Fruit fly (Drosophila melanogaster) whole organism, pupa: Measurements from ENCODE around the gene CG18476.

ENCODE experiments used
- CG10348 ChIP-seq: fragments of 200-800 bp; sonication (Bioruptor generic); IDR thresholded peaks from 2 replicates; pipeline ENCODE4 v1.3.6; 2022; ENCODE audit warnings: missing biosample characterization, missing genetic modification characterization
- CG12605 ChIP-seq: fragments of 200-800 bp; sonication (Bioruptor generic); IDR thresholded peaks from 2 replicates; pipeline ENCODE4 v1.3.6; 2022; ENCODE audit warnings: missing biosample characterization, missing genetic modification characterization
- CG13204 ChIP-seq: fragments of 200-800 bp; sonication (Bioruptor generic); optimal IDR thresholded peaks from 2 replicates; lab custom pipeline; 2018; ENCODE audit warnings: missing biosample characterization, mild to moderate bottlenecking, missing genetic modification characterization, moderate library complexity
- CG14655 ChIP-seq: fragments of 200-800 bp; sonication (Bioruptor generic); optimal IDR thresholded peaks from 3 replicates; lab custom pipeline; 2017; ENCODE audit warnings: mild to moderate bottlenecking, missing biosample characterization, missing genetic modification reagents, missing genetic modification characterization
- CG15710 ChIP-seq: fragments of 200-800 bp; sonication (Bioruptor generic); optimal IDR thresholded peaks from 2 replicates; lab custom pipeline; 2018; ENCODE audit warnings: missing biosample characterization, mild to moderate bottlenecking, missing genetic modification characterization, moderate library complexity
- CG17806 ChIP-seq: fragments of 200-800 bp; sonication (Bioruptor generic); optimal IDR thresholded peaks from 2 replicates; lab custom pipeline; 2018; ENCODE audit warnings: missing biosample characterization, mild to moderate bottlenecking, missing genetic modification characterization, moderate library complexity
- CG32121 ChIP-seq: fragments of 200-800 bp; sonication (Bioruptor generic); IDR thresholded peaks from 2 replicates; pipeline ENCODE4 v1.3.6; 2022; ENCODE audit warnings: missing biosample characterization, missing genetic modification characterization
- CG34367 ChIP-seq: fragments of 200-800 bp; sonication (Bioruptor generic); optimal IDR thresholded peaks from 2 replicates; lab custom pipeline; 2018; ENCODE audit warnings: missing biosample characterization, mild to moderate bottlenecking, missing genetic modification characterization
- CG4496 ChIP-seq: fragments of 200-800 bp; sonication (Bioruptor generic); IDR thresholded peaks from 3 replicates; pipeline ENCODE4 v1.3.6; 2022; ENCODE audit warnings: missing biosample characterization, missing genetic modification characterization
- CG8159 ChIP-seq: fragments of 200-800 bp; sonication (Bioruptor generic); optimal IDR thresholded peaks from 3 replicates; lab custom pipeline; 2018; ENCODE audit warnings: missing biosample characterization, mild to moderate bottlenecking, missing genetic modification characterization, moderate library complexity
- CG8301 ChIP-seq: fragments of 200-800 bp; sonication (Bioruptor generic); optimal IDR thresholded peaks from 2 replicates; lab custom pipeline; 2018; ENCODE audit warnings: missing biosample characterization, mild to moderate bottlenecking, missing genetic modification characterization
- CG9948 ChIP-seq: fragments of 200-800 bp; sonication (Bioruptor generic); optimal IDR thresholded peaks from 2 replicates; lab custom pipeline; 2018; ENCODE audit warnings: missing biosample characterization, mild to moderate bottlenecking, missing genetic modification characterization, moderate library complexity
- D1 ChIP-seq: fragments of 200-800 bp; sonication (Bioruptor generic); optimal IDR thresholded peaks from 2 replicates; lab custom pipeline; 2018; ENCODE audit warnings: missing biosample characterization, mild to moderate bottlenecking, missing genetic modification characterization, moderate library complexity
- EcR ChIP-seq: fragments of 200-800 bp; sonication (Bioruptor generic); optimal IDR thresholded peaks from 3 replicates; lab custom pipeline; 2019; ENCODE audit warnings: missing biosample characterization, missing genetic modification characterization, mild to moderate bottlenecking, moderate library complexity, missing genetic modification reagents
- Ets98B ChIP-seq: fragments of 200-800 bp; sonication (Bioruptor generic); IDR thresholded peaks from 2 replicates; pipeline ENCODE4 v1.3.6; 2022; ENCODE audit warnings: missing biosample characterization, missing genetic modification characterization
- Pif1A ChIP-seq: fragments of 200-800 bp; sonication (Bioruptor generic); optimal IDR thresholded peaks from 3 replicates; lab custom pipeline; 2016; ENCODE audit warnings: missing biosample characterization, missing genetic modification characterization
- Pif1B ChIP-seq: fragments of 200-800 bp; sonication (Bioruptor generic); optimal IDR thresholded peaks from 3 replicates; lab custom pipeline; 2016; ENCODE audit warnings: missing biosample characterization, missing genetic modification characterization
- Snoo ChIP-seq: fragments of 200-800 bp; sonication (Bioruptor generic); optimal IDR thresholded peaks from 3 replicates; lab custom pipeline; 2017; ENCODE audit warnings: missing biosample characterization, mild to moderate bottlenecking, missing genetic modification characterization, inconsistent platforms
- fd96Ca ChIP-seq: fragments of 200-800 bp; sonication (Bioruptor generic); IDR thresholded peaks from 3 replicates; pipeline ENCODE4 v1.3.6; 2022; ENCODE audit warnings: missing biosample characterization, missing genetic modification characterization
- gl ChIP-seq: fragments of 200-800 bp; sonication (Bioruptor generic); optimal IDR thresholded peaks from 2 replicates; lab custom pipeline; 2018; ENCODE audit warnings: missing biosample characterization, mild to moderate bottlenecking, missing genetic modification characterization
- rn ChIP-seq: fragments of 200-800 bp; sonication (Bioruptor generic); IDR thresholded peaks from 2 replicates; pipeline ENCODE4 v1.3.6; 2022; ENCODE audit warnings: missing biosample characterization, missing genetic modification characterization

The CG18476 gene

DNA sequence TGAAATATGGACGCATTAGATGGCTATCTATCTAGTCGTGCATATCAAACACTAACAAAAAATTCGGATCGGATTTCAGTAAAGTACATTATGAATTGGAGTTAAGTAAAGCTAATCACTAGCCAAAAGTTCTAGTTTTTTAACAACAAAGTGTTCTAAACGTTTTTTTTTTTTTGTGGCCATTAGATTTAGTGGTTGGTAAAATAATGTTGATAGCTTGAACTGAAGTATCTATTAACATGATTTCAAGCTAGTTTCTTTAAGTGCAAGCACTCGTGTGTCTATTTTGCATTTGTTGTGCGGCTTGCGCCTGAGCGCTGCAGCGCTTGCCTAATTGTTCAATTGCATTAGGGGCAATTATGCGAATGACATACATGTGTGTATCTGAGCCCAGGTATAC, 15.3 kb downstream of the CG18476 start:
- TF ChIP-seq CG32121 (peak; percentile 62), Snoo (no peak), CG4496 (no peak; the same call in 2 of the 3 replicates), CG34367 (tag; lab: Kevin White, UChicago) (no peak), Ets98B (GFP tag; lab: Robert Waterston, UW) (peak; percentile 30; the same call in 1 of the 2 replicates), CG13204 (GFP tag; lab: Kevin White, UChicago) (no peak), EcR (no peak)

DNA sequence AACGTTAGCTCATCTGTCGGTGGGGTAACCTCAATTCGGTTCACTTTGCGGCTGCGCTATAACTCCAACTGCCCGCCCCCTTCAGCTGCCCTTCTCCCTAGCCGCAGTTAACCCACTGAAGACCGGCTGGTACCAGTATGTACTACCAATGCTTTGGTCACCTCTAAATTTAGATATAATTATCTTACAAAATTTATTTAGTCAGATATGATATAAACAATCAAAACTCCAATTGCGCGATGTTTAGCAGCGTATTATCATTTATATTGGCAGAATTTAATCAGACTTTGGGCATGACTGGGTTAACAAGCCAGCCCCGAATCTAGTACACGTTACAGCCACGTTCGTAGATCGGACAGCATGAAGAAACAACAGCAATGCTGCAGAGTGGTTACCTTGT, 16.2 kb downstream of the CG18476 start:
- TF ChIP-seq Pif1B (GFP tag; lab: Kevin White, UChicago) (peak; percentile 44), D1 (tag; lab: Kevin White, UChicago) (no peak), Snoo (no peak), CG8159 (tag; lab: Kevin White, UChicago) (peak; percentile 57), fd96Ca (GFP tag; lab: Robert Waterston, UW) (peak; percentile 76; the same call in 2 of the 3 replicates), gl (tag; lab: Kevin White, UChicago) (peak; percentile 40), CG32121 (peak; percentile 79), EcR (no peak), CG34367 (tag; lab: Kevin White, UChicago) (peak; percentile 47), CG15710 (peak; percentile 64), rn (GFP tag; lab: Robert Waterston, UW) (no peak; the same call in 1 of the 2 replicates), CG10348 (GFP tag; lab: Robert Waterston, UW) (no peak), CG12605 (GFP tag; lab: Robert Waterston, UW) (peak; percentile 38; the same call in 1 of the 2 replicates), CG13204 (GFP tag; lab: Kevin White, UChicago) (peak; percentile 18), CG17806 (peak; percentile 65), CG14655 (GFP tag; lab: Kevin White, UChicago) (peak; percentile 62), CG4496 (peak; percentile 74), Ets98B (GFP tag; lab: Robert Waterston, UW) (peak; percentile 75), CG9948 (tag; lab: Kevin White, UChicago) (peak; percentile 67), Pif1A (GFP tag; lab: Kevin White, UChicago) (peak; percentile 64), CG8301 (peak; percentile 54)
- TF ChIP-seq, all 21 proteins: peak for 16

dm6 chr3R:11661187-11661586, 16.7 kb downstream of the CG18476 start:
- no peak for TF ChIP-seq CG12605 (GFP tag; lab: Robert Waterston, UW)
- TF ChIP-seq CG14655 (GFP tag; lab: Kevin White, UChicago) = peak; percentile 36
- peak; percentile 32 for TF ChIP-seq CG8301
- no peak for TF ChIP-seq gl (tag; lab: Kevin White, UChicago)
- TF ChIP-seq fd96Ca (GFP tag; lab: Robert Waterston, UW) = peak; percentile 14; the same call in 1 of the 3 replicates
- no peak for TF ChIP-seq CG15710

DNA sequence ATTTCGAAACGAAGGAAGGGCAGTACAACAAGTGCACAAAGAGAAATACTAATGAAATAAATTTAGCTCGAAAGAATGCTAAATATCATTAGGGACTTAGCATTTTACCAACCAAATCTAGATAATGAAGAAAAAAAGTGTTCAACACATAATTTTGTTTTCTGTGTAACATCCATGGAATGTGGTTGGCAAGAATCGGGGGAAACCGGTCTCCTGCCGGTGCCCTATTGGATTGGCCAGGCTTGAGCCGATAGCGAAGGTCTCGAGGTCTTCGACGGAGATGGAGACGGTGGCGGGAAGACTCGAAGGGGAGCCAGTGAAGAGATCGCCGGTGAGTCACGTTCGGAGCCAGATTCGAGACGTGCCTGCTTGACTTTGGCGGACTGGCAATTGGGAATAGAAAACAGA, 20.1 kb downstream of the CG18476 start:
- TF ChIP-seq D1 (tag; lab: Kevin White, UChicago) (peak; percentile 25), Pif1B (GFP tag; lab: Kevin White, UChicago) (peak; percentile 86), Ets98B (GFP tag; lab: Robert Waterston, UW) (peak; percentile 74), fd96Ca (GFP tag; lab: Robert Waterston, UW) (peak; percentile 62; the same call in 1 of the 3 replicates), Pif1A (GFP tag; lab: Kevin White, UChicago) (peak; percentile 83), EcR (peak; percentile 81), CG4496 (peak; percentile 90), gl (tag; lab: Kevin White, UChicago) (peak; percentile 76), CG10348 (GFP tag; lab: Robert Waterston, UW) (no peak), CG17806 (peak; percentile 87), CG14655 (GFP tag; lab: Kevin White, UChicago) (peak; percentile 80), CG9948 (tag; lab: Kevin White, UChicago) (peak; percentile 83), CG15710 (peak; percentile 85), CG34367 (tag; lab: Kevin White, UChicago) (peak; percentile 81), CG8301 (peak; percentile 78), CG13204 (GFP tag; lab: Kevin White, UChicago) (peak; percentile 74), CG12605 (GFP tag; lab: Robert Waterston, UW) (peak; percentile 56; the same call in 1 of the 2 replicates), Snoo (peak; percentile 78), CG8159 (tag; lab: Kevin White, UChicago) (peak; percentile 87), rn (GFP tag; lab: Robert Waterston, UW) (peak; percentile 41; the same call in 1 of the 2 replicates), CG32121 (peak; percentile 76)

- peak; percentile 97 for TF ChIP-seq D1 (tag; lab: Kevin White, UChicago)
- peak; percentile 98 for TF ChIP-seq Snoo
- peak; percentile 99 for TF ChIP-seq Pif1A (GFP tag; lab: Kevin White, UChicago)
- peak; percentile 94 for TF ChIP-seq CG10348 (GFP tag; lab: Robert Waterston, UW)
- TF ChIP-seq CG12605 (GFP tag; lab: Robert Waterston, UW) = peak; percentile 99
- TF ChIP-seq CG8159 (tag; lab: Kevin White, UChicago) = peak; percentile 99
- TF ChIP-seq CG8301 = peak; percentile 99
- peak; percentile 98 for TF ChIP-seq gl (tag; lab: Kevin White, UChicago)
- TF ChIP-seq Ets98B (GFP tag; lab: Robert Waterston, UW) = peak; percentile 99
- TF ChIP-seq CG14655 (GFP tag; lab: Kevin White, UChicago) = peak; percentile 99
- peak; percentile 99 for TF ChIP-seq CG9948 (tag; lab: Kevin White, UChicago)
- TF ChIP-seq CG32121 = peak; percentile 99
- peak; percentile 97 for TF ChIP-seq rn (GFP tag; lab: Robert Waterston, UW)
- TF ChIP-seq CG17806 = peak; percentile 99
- TF ChIP-seq CG34367 (tag; lab: Kevin White, UChicago) = peak; percentile 99
- peak; percentile 100 for TF ChIP-seq Pif1B (GFP tag; lab: Kevin White, UChicago)
- peak; percentile 99 for TF ChIP-seq CG15710
- peak; percentile 96 for TF ChIP-seq CG13204 (GFP tag; lab: Kevin White, UChicago)
- peak; percentile 99 for TF ChIP-seq fd96Ca (GFP tag; lab: Robert Waterston, UW)
- TF ChIP-seq EcR = peak; percentile 60
- TF ChIP-seq CG4496 = peak; percentile 99
These were observed 21.2 kb downstream of the CG18476 start for dm6 chr3R:11656614-11657216.
